Worm (Caenorhabditis elegans): Measurements from ENCODE around the gene paf-2.

DNA sequence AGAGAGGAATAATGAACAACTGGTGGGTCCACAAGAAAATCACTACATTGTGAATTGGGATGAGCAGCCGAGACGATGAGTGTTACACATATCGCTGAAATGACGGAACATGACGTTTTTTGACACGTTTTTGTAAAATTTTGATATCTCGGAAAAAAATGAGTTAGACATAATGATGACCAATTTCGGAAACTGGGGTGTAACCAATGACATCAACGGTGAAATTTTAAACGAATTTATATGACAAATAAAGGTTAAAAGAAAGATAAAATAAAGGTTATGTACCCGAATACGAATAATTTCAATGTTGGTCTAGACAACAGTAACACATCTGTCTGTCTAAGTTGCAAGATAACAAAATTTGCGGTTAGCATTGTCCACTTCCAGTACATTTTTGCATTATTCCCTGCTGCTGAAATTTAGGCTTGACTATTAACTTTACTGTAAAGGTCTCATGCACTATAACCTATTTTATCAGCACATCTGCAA, 18.2 kb downstream of the paf-2 start, which contains the start of the genes twk-28 and ets-9:
- TF ChIP-seq mls-2 (tag; optimal IDR thresholded peaks at IDR 0.05): no peak
- no peak for TF ChIP-seq elt-1 (tag; optimal IDR thresholded peaks at IDR 0.05; ENCODE audit: borderline replicate concordance, insufficient read depth)
- no peak for TF ChIP-seq mab-5 (tag; optimal IDR thresholded peaks at IDR 0.05)
- no peak for TF ChIP-seq sptf-1 (tag; optimal IDR thresholded peaks at IDR 0.05)
- TF ChIP-seq nhr-237 (tag; optimal IDR thresholded peaks at IDR 0.05): no peak
- TF ChIP-seq lin-13 (tag; optimal IDR thresholded peaks at IDR 0.05): no peak
- no peak for TF ChIP-seq ces-1 (GFP tag; optimal IDR thresholded peaks at IDR 0.05)
- TF ChIP-seq snpc-4 (tag; optimal IDR thresholded peaks at IDR 0.05): no peak
- TF ChIP-seq zip-8 (tag; optimal IDR thresholded peaks at IDR 0.05): no peak
- no peak for TF ChIP-seq lsy-2 (tag; optimal IDR thresholded peaks at IDR 0.05)
- TF ChIP-seq mep-1 (tag; optimal IDR thresholded peaks at IDR 0.05): no peak
- no peak for TF ChIP-seq ceh-39 (tag; optimal IDR thresholded peaks at IDR 0.05)

Measured in whole organism, mixed stage, embryonic.